Fruit fly (Drosophila melanogaster) whole organism, pupa: ENCODE data around the gene CG6034.

Experiments used
- CG10348 ChIP-seq: fragments of 200-800 bp; sonication (Bioruptor generic); IDR thresholded peaks from 2 replicates; pipeline ENCODE4 v1.3.6; 2022; ENCODE audit warnings: missing biosample characterization, missing genetic modification characterization
- CG12605 ChIP-seq: fragments of 200-800 bp; sonication (Bioruptor generic); IDR thresholded peaks from 2 replicates; pipeline ENCODE4 v1.3.6; 2022; ENCODE audit warnings: missing biosample characterization, missing genetic modification characterization
- CG13204 ChIP-seq: fragments of 200-800 bp; sonication (Bioruptor generic); optimal IDR thresholded peaks from 2 replicates; lab custom pipeline; 2018; ENCODE audit warnings: missing biosample characterization, mild to moderate bottlenecking, missing genetic modification characterization, moderate library complexity
- CG14655 ChIP-seq: fragments of 200-800 bp; sonication (Bioruptor generic); optimal IDR thresholded peaks from 3 replicates; lab custom pipeline; 2017; ENCODE audit warnings: mild to moderate bottlenecking, missing biosample characterization, missing genetic modification reagents, missing genetic modification characterization
- CG15710 ChIP-seq: fragments of 200-800 bp; sonication (Bioruptor generic); optimal IDR thresholded peaks from 2 replicates; lab custom pipeline; 2018; ENCODE audit warnings: missing biosample characterization, mild to moderate bottlenecking, missing genetic modification characterization, moderate library complexity
- CG17806 ChIP-seq: fragments of 200-800 bp; sonication (Bioruptor generic); optimal IDR thresholded peaks from 2 replicates; lab custom pipeline; 2018; ENCODE audit warnings: missing biosample characterization, mild to moderate bottlenecking, missing genetic modification characterization, moderate library complexity
- CG32121 ChIP-seq: fragments of 200-800 bp; sonication (Bioruptor generic); IDR thresholded peaks from 2 replicates; pipeline ENCODE4 v1.3.6; 2022; ENCODE audit warnings: missing biosample characterization, missing genetic modification characterization
- CG34367 ChIP-seq: fragments of 200-800 bp; sonication (Bioruptor generic); optimal IDR thresholded peaks from 2 replicates; lab custom pipeline; 2018; ENCODE audit warnings: missing biosample characterization, mild to moderate bottlenecking, missing genetic modification characterization
- CG4496 ChIP-seq: fragments of 200-800 bp; sonication (Bioruptor generic); IDR thresholded peaks from 3 replicates; pipeline ENCODE4 v1.3.6; 2022; ENCODE audit warnings: missing biosample characterization, missing genetic modification characterization
- CG8159 ChIP-seq: fragments of 200-800 bp; sonication (Bioruptor generic); optimal IDR thresholded peaks from 3 replicates; lab custom pipeline; 2018; ENCODE audit warnings: missing biosample characterization, mild to moderate bottlenecking, missing genetic modification characterization, moderate library complexity
- CG8301 ChIP-seq: fragments of 200-800 bp; sonication (Bioruptor generic); optimal IDR thresholded peaks from 2 replicates; lab custom pipeline; 2018; ENCODE audit warnings: missing biosample characterization, mild to moderate bottlenecking, missing genetic modification characterization
- CG9948 ChIP-seq: fragments of 200-800 bp; sonication (Bioruptor generic); optimal IDR thresholded peaks from 2 replicates; lab custom pipeline; 2018; ENCODE audit warnings: missing biosample characterization, mild to moderate bottlenecking, missing genetic modification characterization, moderate library complexity
- D1 ChIP-seq: fragments of 200-800 bp; sonication (Bioruptor generic); optimal IDR thresholded peaks from 2 replicates; lab custom pipeline; 2018; ENCODE audit warnings: missing biosample characterization, mild to moderate bottlenecking, missing genetic modification characterization, moderate library complexity
- EcR ChIP-seq: fragments of 200-800 bp; sonication (Bioruptor generic); optimal IDR thresholded peaks from 3 replicates; lab custom pipeline; 2019; ENCODE audit warnings: missing biosample characterization, missing genetic modification characterization, mild to moderate bottlenecking, moderate library complexity, missing genetic modification reagents
- Ets98B ChIP-seq: fragments of 200-800 bp; sonication (Bioruptor generic); IDR thresholded peaks from 2 replicates; pipeline ENCODE4 v1.3.6; 2022; ENCODE audit warnings: missing biosample characterization, missing genetic modification characterization
- Pif1A ChIP-seq: fragments of 200-800 bp; sonication (Bioruptor generic); optimal IDR thresholded peaks from 3 replicates; lab custom pipeline; 2016; ENCODE audit warnings: missing biosample characterization, missing genetic modification characterization
- Pif1B ChIP-seq: fragments of 200-800 bp; sonication (Bioruptor generic); optimal IDR thresholded peaks from 3 replicates; lab custom pipeline; 2016; ENCODE audit warnings: missing biosample characterization, missing genetic modification characterization
- Snoo ChIP-seq: fragments of 200-800 bp; sonication (Bioruptor generic); optimal IDR thresholded peaks from 3 replicates; lab custom pipeline; 2017; ENCODE audit warnings: missing biosample characterization, mild to moderate bottlenecking, missing genetic modification characterization, inconsistent platforms
- fd96Ca ChIP-seq: fragments of 200-800 bp; sonication (Bioruptor generic); IDR thresholded peaks from 3 replicates; pipeline ENCODE4 v1.3.6; 2022; ENCODE audit warnings: missing biosample characterization, missing genetic modification characterization
- gl ChIP-seq: fragments of 200-800 bp; sonication (Bioruptor generic); optimal IDR thresholded peaks from 2 replicates; lab custom pipeline; 2018; ENCODE audit warnings: missing biosample characterization, mild to moderate bottlenecking, missing genetic modification characterization
- rn ChIP-seq: fragments of 200-800 bp; sonication (Bioruptor generic); IDR thresholded peaks from 2 replicates; pipeline ENCODE4 v1.3.6; 2022; ENCODE audit warnings: missing biosample characterization, missing genetic modification characterization

Gene CG6034

DNA sequence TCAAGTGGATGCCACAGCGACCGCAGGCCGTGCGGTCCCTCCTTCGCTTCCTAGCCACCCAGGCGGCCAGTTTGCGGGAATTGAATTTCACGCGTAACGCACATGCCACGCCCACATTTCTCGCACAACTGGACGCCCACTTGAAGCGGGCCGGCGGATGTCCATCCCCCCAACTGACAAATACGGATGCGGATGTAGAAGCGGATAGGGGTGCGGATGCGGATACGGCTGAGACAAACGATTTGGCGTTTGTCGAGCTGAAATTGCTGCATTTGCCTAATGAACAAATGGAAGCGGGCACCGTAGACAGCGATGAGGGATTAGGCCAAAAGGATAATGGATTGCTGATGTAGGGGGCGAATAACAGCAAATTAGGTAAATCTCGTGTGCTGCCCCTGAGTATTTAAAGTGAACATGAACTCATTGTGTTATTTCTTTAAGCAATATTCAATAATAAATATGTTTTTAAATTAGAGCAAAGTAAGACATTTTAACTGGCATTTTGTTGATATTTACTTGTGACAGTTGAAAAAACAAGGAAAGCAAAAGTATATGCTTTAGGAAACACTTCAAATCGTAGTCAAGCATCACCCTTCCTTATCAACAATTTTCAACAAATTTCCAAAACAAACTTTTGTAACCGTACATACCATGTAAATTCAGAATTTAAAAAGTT, 12.6 kb upstream of the CG6034 start, which contains the start of gene CG32181:
TSS of gene CG32181 (plus strand) at position 626 of the 676 bp plus-strand sequence.
- TF ChIP-seq Snoo (tag; lab: Kevin White, UChicago) (no peak), fd96Ca (GFP tag; lab: Robert Waterston, UW) (no peak), Pif1B (GFP tag; lab: Kevin White, UChicago) (no peak), CG14655 (no peak), Pif1A (no peak), rn (GFP tag; lab: Robert Waterston, UW) (no peak), EcR (GFP tag; lab: Kevin White, UChicago) (no peak), CG32121 (GFP tag; lab: Robert Waterston, UW) (no peak), gl (tag; lab: Kevin White, UChicago) (no peak)

DNA sequence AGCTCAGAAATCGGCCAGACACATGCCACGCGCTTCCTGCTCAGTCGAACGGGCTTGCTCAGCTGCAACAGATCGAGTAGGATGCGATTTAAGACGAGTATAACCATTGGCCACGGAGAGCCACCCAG, 11.3 kb upstream of the CG6034 start, which contains the start of gene CG32182:
TSS of gene CG32182 (plus strand) at position 29 of the 128 bp plus-strand sequence.
- TF ChIP-seq Pif1B (GFP tag; lab: Kevin White, UChicago) (no peak), CG8159 (tag; lab: Kevin White, UChicago) (no peak), CG9948 (tag; lab: Kevin White, UChicago) (no peak), CG4496 (GFP tag; lab: Robert Waterston, UW) (no peak), gl (tag; lab: Kevin White, UChicago) (no peak), CG34367 (tag; lab: Kevin White, UChicago) (no peak), CG15710 (tag; lab: Kevin White, UChicago) (no peak)
- TF ChIP-seq, all 21 proteins: peak for 0

DNA sequence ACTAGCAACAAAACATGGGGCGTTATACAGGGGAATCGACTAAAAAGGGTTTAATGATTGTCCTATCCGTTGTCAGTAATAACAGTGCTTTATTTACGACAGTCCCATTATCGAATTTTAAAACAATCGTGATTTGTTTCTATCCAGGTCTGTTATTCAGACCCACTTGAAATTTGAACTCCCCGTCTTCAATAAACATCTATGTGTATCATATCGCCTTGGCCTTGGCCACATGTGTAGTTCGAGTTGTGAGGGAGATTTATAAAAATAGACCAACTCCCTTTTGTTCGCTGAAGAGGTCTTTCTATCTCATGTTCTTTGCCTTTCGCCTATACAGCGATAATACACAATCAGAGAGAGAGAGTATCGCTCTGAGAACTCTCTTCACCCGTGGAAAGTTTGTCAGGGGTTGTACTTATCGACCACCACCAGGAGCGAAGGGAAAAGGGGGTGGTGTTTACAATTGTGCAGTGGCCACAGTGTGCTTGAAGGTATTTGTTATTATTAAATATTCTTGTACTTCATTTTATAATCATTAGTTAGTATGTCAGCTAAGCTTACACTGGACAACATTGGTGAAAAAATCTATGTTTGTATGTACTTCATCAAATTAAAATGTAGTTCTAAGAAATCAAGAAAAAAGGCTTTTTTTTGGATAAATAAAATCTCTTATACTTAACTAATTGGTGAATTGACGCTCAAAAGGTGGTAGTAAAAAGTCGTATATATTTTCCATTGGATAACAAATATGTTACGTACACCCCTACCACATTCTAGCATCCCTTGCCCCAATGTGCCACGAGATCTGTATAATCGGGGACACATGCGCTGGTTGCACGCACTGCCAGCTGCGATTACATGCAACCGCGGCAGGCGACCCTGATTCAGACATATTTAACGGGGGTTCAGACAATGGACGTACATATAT, 10.8 kb upstream of the CG6034 start:
- TF ChIP-seq EcR (GFP tag; lab: Kevin White, UChicago) (peak; percentile 47), CG8301 (tag; lab: Kevin White, UChicago) (peak; percentile 79), CG34367 (tag; lab: Kevin White, UChicago) (peak; percentile 61), CG17806 (peak; percentile 70), fd96Ca (GFP tag; lab: Robert Waterston, UW) (no peak), CG14655 (peak; percentile 83), Snoo (tag; lab: Kevin White, UChicago) (no peak), CG12605 (GFP tag; lab: Robert Waterston, UW) (peak; percentile 25; the same call in 1 of the 2 replicates), Ets98B (GFP tag; lab: Robert Waterston, UW) (no peak; the same call in 1 of the 2 replicates), Pif1B (GFP tag; lab: Kevin White, UChicago) (peak; percentile 71), CG8159 (tag; lab: Kevin White, UChicago) (peak; percentile 88), CG10348 (GFP tag; lab: Robert Waterston, UW) (no peak), Pif1A (peak; percentile 72), CG32121 (GFP tag; lab: Robert Waterston, UW) (peak; percentile 37; the same call in 1 of the 2 replicates), gl (tag; lab: Kevin White, UChicago) (peak; percentile 1), rn (GFP tag; lab: Robert Waterston, UW) (no peak), D1 (tag; lab: Kevin White, UChicago) (peak; percentile 61), CG9948 (tag; lab: Kevin White, UChicago) (peak; percentile 76), CG13204 (GFP tag; lab: Kevin White, UChicago) (peak; percentile 19), CG15710 (tag; lab: Kevin White, UChicago) (peak; percentile 78), CG4496 (GFP tag; lab: Robert Waterston, UW) (peak; percentile 66; the same call in 1 of the 3 replicates)

DNA sequence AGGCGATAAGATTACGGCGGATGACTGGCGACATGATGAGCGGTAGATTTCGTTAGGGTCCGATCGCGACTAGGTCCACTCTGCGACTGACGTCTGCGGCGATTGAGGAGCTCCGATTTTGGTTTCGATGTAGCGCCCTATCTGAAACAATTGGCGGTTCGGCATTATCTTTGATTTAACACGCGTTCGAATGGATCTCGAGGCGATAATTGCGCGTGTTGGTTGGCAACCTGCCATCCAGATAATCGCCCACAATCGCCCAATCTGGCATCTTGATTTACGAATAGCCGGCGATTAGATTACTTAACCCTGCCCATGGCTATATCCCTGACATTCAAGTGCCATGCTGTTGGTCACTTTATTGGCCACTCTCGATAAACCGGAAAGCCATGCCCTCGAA, 7.6 kb upstream of the CG6034 start:
- TF ChIP-seq CG14655 (no peak), CG15710 (tag; lab: Kevin White, UChicago) (no peak), CG8159 (tag; lab: Kevin White, UChicago) (no peak)

DNA sequence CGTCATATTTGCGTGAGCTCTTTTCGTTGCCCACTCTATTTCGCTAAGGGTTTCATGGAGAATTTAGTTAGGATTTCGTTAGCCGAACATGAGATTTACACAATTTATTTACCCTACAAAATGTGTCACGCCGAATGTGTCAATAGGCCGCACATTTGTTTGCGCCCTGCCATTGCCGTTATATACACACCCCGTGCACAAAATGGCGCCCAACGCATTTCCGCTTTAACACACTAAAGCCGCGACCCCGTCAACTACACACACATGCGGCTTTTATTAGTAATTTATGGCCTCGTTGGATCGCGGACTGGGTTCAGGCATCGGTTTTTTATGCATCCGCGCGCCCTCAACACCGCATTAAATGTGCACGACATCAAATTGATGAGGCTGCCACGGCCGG, 3.8 kb upstream of the CG6034 start, which contains the start of gene Adgf-B:
TSS of gene Adgf-B (minus strand) at position 101 of the 400 bp plus-strand sequence.
- TF ChIP-seq CG10348 (GFP tag; lab: Robert Waterston, UW) = no peak

DNA sequence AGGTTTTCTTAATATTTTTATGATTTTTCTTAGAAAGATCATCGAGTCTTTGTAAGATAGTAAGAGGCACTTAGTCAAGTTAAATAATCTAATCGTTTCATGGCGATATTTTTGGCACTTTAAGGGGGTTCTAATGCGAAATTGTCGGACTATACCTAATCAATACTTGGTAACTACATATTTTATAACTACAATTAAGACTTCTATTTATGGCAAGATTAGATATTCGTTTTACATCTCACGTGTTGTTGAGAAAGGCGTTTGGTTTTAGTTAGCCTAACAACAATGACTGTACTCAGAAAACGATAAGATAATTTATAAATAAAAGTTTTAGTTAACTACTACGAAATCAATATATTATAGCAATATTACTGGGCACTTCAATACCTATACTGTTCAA, 4.1 kb downstream of the CG6034 start:
- no peak for TF ChIP-seq CG8301 (tag; lab: Kevin White, UChicago)
- no peak for TF ChIP-seq gl (tag; lab: Kevin White, UChicago)
- no peak for TF ChIP-seq CG12605 (GFP tag; lab: Robert Waterston, UW)
- TF ChIP-seq rn (GFP tag; lab: Robert Waterston, UW) = no peak
- TF ChIP-seq D1 (tag; lab: Kevin White, UChicago) = no peak
- no peak for TF ChIP-seq CG34367 (tag; lab: Kevin White, UChicago)
- TF ChIP-seq Ets98B (GFP tag; lab: Robert Waterston, UW) = no peak
- no peak for TF ChIP-seq CG13204 (GFP tag; lab: Kevin White, UChicago)
- no peak for TF ChIP-seq EcR (GFP tag; lab: Kevin White, UChicago)
- no peak for TF ChIP-seq Pif1B (GFP tag; lab: Kevin White, UChicago)
- no peak for TF ChIP-seq Snoo (tag; lab: Kevin White, UChicago)
